Fruit fly (Drosophila melanogaster) Kc167 (cell line): ENCODE results near the gene CG17637.

ENCODE experiments used
- Myc ChIP-seq: fragments of >200 bp; optimal IDR thresholded peaks from 2 replicates; lab custom pipeline; 2017; ENCODE audit warnings: missing external identifiers
- Sin3A ChIP-seq: fragments of >200 bp; optimal IDR thresholded peaks from 2 replicates; lab custom pipeline; 2018; ENCODE audit warnings: missing external identifiers
- h ChIP-seq: fragments of >200 bp; optimal IDR thresholded peaks from 3 replicates; lab custom pipeline; 2018; ENCODE audit warnings: missing external identifiers

dm6 chr3L:20471499-20472313 is 32.3 kb upstream of the CG17637 start:
- TF ChIP-seq h (lab: Kevin White, UChicago) (no peak), Sin3A (no peak), Myc (lab: Kevin White, UChicago) (no peak)
